Fruit fly (Drosophila melanogaster): ENCODE measurements around the gene Egfrap.

- TF ChIP-seq esn (GFP tag; optimal IDR thresholded peaks at IDR 0.05) (no peak), CG9139 (GFP tag; optimal IDR thresholded peaks at IDR 0.05) (no peak), CG16779 (tag; optimal IDR thresholded peaks at IDR 0.05) (no peak), acj6 (GFP tag; optimal IDR thresholded peaks at IDR 0.05) (no peak), CG8632 (GFP tag; optimal IDR thresholded peaks at IDR 0.05) (no peak), net (GFP tag; optimal IDR thresholded peaks at IDR 0.05) (no peak)
Observed at dm6 chr3L:5884735-5885134, 65.7 kb downstream of the Egfrap start.

Measured in whole organism, prepupa.